Worm (Caenorhabditis elegans) whole organism, mixed stage, embryonic: ENCODE data around the gene Y45F10D.7.

Source experiments
- ceh-39 ChIP-seq: fragments of 150-350 bp; optimal IDR thresholded peaks from 2 replicates; lab custom pipeline; 2014; ENCODE audit warnings: missing biosample characterization, missing genetic modification characterization
- ces-1 ChIP-seq: fragments of 150-350 bp; optimal IDR thresholded peaks from 2 replicates; lab custom pipeline; 2014; ENCODE audit warnings: missing biosample characterization, missing genetic modification reagents, missing genetic modification characterization
- elt-1 ChIP-seq: sonication (generic microtip); optimal IDR thresholded peaks from 2 replicates; lab custom pipeline; 2017; ENCODE audit warnings: missing genetic modification characterization, mild to moderate bottlenecking, missing compliant biosample characterization, antibody characterized with exemption, moderate library complexity, borderline replicate concordance; ENCODE audit not compliant: insufficient read depth
- lin-32 ChIP-seq: fragments of 200-800 bp; sonication (Bioruptor generic); optimal IDR thresholded peaks from 2 replicates; lab custom pipeline; 2018; ENCODE audit warnings: mild to moderate bottlenecking, missing genetic modification characterization, missing compliant biosample characterization
- mep-1 ChIP-seq: fragments of 150-350 bp; optimal IDR thresholded peaks from 2 replicates; lab custom pipeline; 2017; ENCODE audit warnings: missing biosample characterization, missing genetic modification reagents, missing genetic modification characterization, inconsistent platforms
- nhr-28 ChIP-seq: fragments of 150-350 bp; optimal IDR thresholded peaks from 2 replicates; lab custom pipeline; 2014; ENCODE audit warnings: missing biosample characterization, missing genetic modification characterization
- unc-62 ChIP-seq: fragments of 150-350 bp; optimal IDR thresholded peaks from 2 replicates; lab custom pipeline; 2014; ENCODE audit warnings: missing biosample characterization, missing genetic modification reagents, missing genetic modification characterization
- zip-8 ChIP-seq: fragments of 150-350 bp; optimal IDR thresholded peaks from 2 replicates; lab custom pipeline; 2014; ENCODE audit warnings: missing biosample characterization, missing genetic modification characterization

DNA sequence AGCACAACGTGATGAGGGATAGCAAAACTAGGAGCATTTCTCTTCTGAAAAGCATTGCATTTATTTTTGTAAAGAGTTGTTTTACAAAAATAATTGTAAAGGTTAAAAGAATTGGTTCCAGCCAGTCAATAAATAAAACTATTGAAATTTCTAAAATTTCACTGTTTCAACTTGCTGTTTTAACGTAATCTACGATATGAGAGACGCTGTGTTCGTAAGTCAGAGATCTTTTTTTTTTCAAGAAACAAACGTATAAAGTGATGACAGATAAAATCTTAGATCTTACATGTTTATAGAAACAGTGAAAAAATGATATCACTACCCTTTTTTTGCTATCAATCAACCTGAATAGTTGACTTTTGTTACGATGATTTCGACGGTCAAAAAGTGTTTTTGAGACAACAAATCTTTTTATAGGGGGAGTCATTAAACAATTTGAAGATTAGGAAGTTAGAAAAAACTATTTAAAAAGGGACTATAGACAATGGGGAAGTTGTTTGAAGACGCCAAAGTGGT lies 9.2 kb downstream of the Y45F10D.7 start, which contains the start of gene Y45F10D.6:
- no peak for TF ChIP-seq nhr-28 (tag; lab: Kevin White, UChicago)
- no peak for TF ChIP-seq ceh-39 (tag; lab: Kevin White, UChicago)
- TF ChIP-seq lin-32, result no peak
- no peak for TF ChIP-seq unc-62
- TF ChIP-seq ces-1, result no peak
- TF ChIP-seq zip-8 (tag; lab: Kevin White, UChicago), result no peak
- TF ChIP-seq mep-1 (tag; lab: Kevin White, UChicago), result no peak
- no peak for TF ChIP-seq elt-1
